Worm (Caenorhabditis elegans) whole organism, early embryonic: ENCODE measurements around the gene srh-193.
"Not testable (repeated sequence)": the region's sequence is repeated elsewhere in the genome, so short reads cannot be mapped to it uniquely, and the experiment has no call there.

Source experiments
- B0310.2 ChIP-seq: sonication (generic microtip); optimal IDR thresholded peaks from 2 replicates; lab custom pipeline; 2016; ENCODE audit warnings: mild to moderate bottlenecking, missing genetic modification characterization, missing compliant biosample characterization
- F13C5.2 ChIP-seq: sonication (generic microtip); optimal IDR thresholded peaks from 2 replicates; lab custom pipeline; 2017; ENCODE audit warnings: mild to moderate bottlenecking, missing genetic modification characterization, inconsistent platforms, missing compliant biosample characterization
- aly-1 ChIP-seq: sonication (generic microtip); optimal IDR thresholded peaks from 2 replicates; lab custom pipeline; 2016; ENCODE audit warnings: missing genetic modification characterization, missing compliant biosample characterization
- ama-1 ChIP-seq: fragments of 150-350 bp; optimal IDR thresholded peaks from 2 replicates; lab custom pipeline; 2014
- ceh-36 ChIP-seq: sonication (generic microtip); optimal IDR thresholded peaks from 2 replicates; lab custom pipeline; 2016; ENCODE audit warnings: missing genetic modification characterization, inconsistent platforms, missing compliant biosample characterization
- ets-7 ChIP-seq: sonication (generic microtip); optimal IDR thresholded peaks from 2 replicates; lab custom pipeline; 2016; ENCODE audit warnings: missing genotype, missing genetic modification characterization, missing compliant biosample characterization
- flt-1 ChIP-seq: fragments of 200-800 bp; sonication (Bioruptor generic); IDR thresholded peaks from 2 replicates; pipeline ENCODE4 v1.3.6; 2022; ENCODE audit warnings: missing genetic modification characterization, missing compliant biosample characterization
- hnd-1 ChIP-seq: sonication (generic microtip); optimal IDR thresholded peaks from 2 replicates; lab custom pipeline; 2016; ENCODE audit warnings: missing genetic modification characterization, missing compliant biosample characterization
- pes-1 ChIP-seq: fragments of 200-800 bp; sonication (Bioruptor generic); IDR thresholded peaks from 2 replicates; pipeline ENCODE4 v1.3.6; 2022; ENCODE audit warnings: missing genetic modification reagents, missing genetic modification characterization, missing compliant biosample characterization
- scrt-1 ChIP-seq: fragments of 200-800 bp; sonication (Bioruptor generic); IDR thresholded peaks from 2 replicates; pipeline ENCODE4 v1.3.6; 2022; ENCODE audit warnings: missing genetic modification characterization, missing compliant biosample characterization
- sea-1 ChIP-seq: fragments of 200-800 bp; sonication (Bioruptor generic); conservative IDR thresholded peaks from 2 replicates; pipeline ENCODE4 v1.3.6; 2022; ENCODE audit warnings: missing genetic modification characterization, missing compliant biosample characterization
- tbx-11 ChIP-seq: fragments of 200-800 bp; sonication (Bioruptor generic); IDR thresholded peaks from 2 replicates; pipeline ENCODE4 v1.3.6; 2022; ENCODE audit warnings: missing genetic modification characterization, missing compliant biosample characterization
- tbx-37 ChIP-seq: fragments of 200-800 bp; sonication (Bioruptor generic); conservative IDR thresholded peaks from 2 replicates; pipeline ENCODE4 v1.3.6; 2022; ENCODE audit warnings: missing genetic modification reagents, missing genetic modification characterization, missing compliant biosample characterization
- tra-4 ChIP-seq: sonication (generic microtip); optimal IDR thresholded peaks from 2 replicates; lab custom pipeline; 2017; ENCODE audit warnings: missing genetic modification characterization, missing compliant biosample characterization

DNA sequence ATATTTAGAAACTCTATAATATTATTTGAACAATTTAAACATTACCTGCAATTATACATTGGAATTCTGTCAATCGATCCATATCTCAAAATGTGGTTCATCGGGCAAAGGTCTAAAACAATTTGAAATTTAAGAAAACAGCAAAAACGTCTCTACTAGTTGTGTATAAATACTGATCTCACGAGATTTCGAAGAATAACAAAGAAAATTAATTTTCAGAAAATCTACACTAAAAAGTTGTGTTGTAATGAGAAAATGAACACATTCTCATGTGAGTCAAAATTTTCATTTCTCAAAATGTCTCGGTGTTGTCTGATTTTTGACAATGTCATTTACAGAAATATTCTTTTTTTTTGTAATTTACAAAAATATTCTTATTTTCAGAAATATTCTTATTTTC, 21.8 kb downstream of the srh-193 start, which contains the start of gene srt-36:
- not testable (repeated sequence) for TF ChIP-seq ama-1 (lab: Kevin White, UChicago); flt-1 (GFP tag; lab: Robert Waterston, UW); aly-1 (tag; lab: Kevin White, UChicago); B0310.2 (tag; lab: Kevin White, UChicago); hnd-1 (tag; lab: Kevin White, UChicago); pes-1 (GFP tag; lab: Robert Waterston, UW); tbx-37 (GFP tag; lab: Robert Waterston, UW); tbx-11; ets-7 (tag; lab: Kevin White, UChicago); ceh-36 (tag; lab: Kevin White, UChicago); F13C5.2; sea-1 (GFP tag; lab: Robert Waterston, UW); scrt-1 (GFP tag; lab: Robert Waterston, UW); tra-4
